Worm (Caenorhabditis elegans): ENCODE measurements around the gene C50C3.19.

- TF ChIP-seq fos-1 (tag; optimal IDR thresholded peaks at IDR 0.05) = no peak
- no peak for TF ChIP-seq mdl-1 (tag; optimal IDR thresholded peaks at IDR 0.05)
- no peak for TF ChIP-seq zag-1 (tag; optimal IDR thresholded peaks at IDR 0.05)
- TF ChIP-seq snpc-4 (tag; optimal IDR thresholded peaks at IDR 0.05) = no peak
- no peak for TF ChIP-seq T20F7.1 (GFP tag; optimal IDR thresholded peaks at IDR 0.05)
- no peak for TF ChIP-seq unc-62 (GFP tag; optimal IDR thresholded peaks at IDR 0.05 in 1 of 2)
- no peak for TF ChIP-seq unc-62 (tag; optimal IDR thresholded peaks at IDR 0.05)
- TF ChIP-seq mxl-2 (GFP tag; conservative IDR thresholded peaks at IDR 0.05) = no peak
- no peak for TF ChIP-seq nhr-102 (tag; optimal IDR thresholded peaks at IDR 0.05)
- no peak for TF ChIP-seq lsy-2 (tag; optimal IDR thresholded peaks at IDR 0.05)
- TF ChIP-seq set-16 (GFP tag; IDR thresholded peaks at IDR 0.05) = no peak
- TF ChIP-seq nhr-28 (tag; optimal IDR thresholded peaks at IDR 0.05) = no peak
- TF ChIP-seq skn-1 (tag; optimal IDR thresholded peaks at IDR 0.05) = no peak
These were observed 35.6 kb downstream of the C50C3.19 start, which contains the start of gene rfs-1 for ce11 chrIII:8226178-8226577.

Measured in whole organism, L4 larva.